Fruit fly (Drosophila melanogaster): ENCODE data around the gene CG18747.

DNA sequence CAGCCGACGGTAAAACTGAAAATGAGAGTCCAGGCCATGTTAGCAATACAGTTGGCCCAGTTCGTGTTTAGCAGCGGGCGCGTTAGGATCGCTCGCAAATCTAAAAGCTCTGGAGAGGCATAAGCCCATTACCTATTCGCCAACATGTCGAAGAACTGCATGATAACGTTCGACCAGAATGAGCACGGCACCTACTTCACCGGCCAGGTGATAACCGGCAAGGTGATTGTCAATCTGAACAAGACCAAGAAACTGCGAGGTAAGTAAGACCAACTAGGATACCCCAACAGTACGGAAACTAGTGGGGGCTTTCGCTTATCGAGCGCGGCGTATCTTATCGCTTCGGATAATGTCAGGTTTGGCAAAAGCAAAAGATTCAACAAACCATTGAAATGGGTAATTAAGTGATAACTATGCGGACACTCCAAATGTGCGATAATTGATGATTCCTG lies 7.4 kb upstream of the CG18747 start, which contains the start of gene CG10086:
- no peak for TF ChIP-seq CTCF (optimal IDR thresholded peaks at IDR 0.05)
- TF ChIP-seq CG8478 (optimal IDR thresholded peaks at IDR 0.05), result no peak

Measured in S2 (cell line).